Worm (Caenorhabditis elegans) whole organism, early embryonic: Measurements from ENCODE around the gene C35B1.4.

ENCODE experiments used
- B0310.2 ChIP-seq: sonication (generic microtip); optimal IDR thresholded peaks from 2 replicates; lab custom pipeline; 2016; ENCODE audit warnings: mild to moderate bottlenecking, missing genetic modification characterization, missing compliant biosample characterization
- aly-1 ChIP-seq: sonication (generic microtip); optimal IDR thresholded peaks from 2 replicates; lab custom pipeline; 2016; ENCODE audit warnings: missing genetic modification characterization, missing compliant biosample characterization
- ama-1 ChIP-seq: fragments of 150-350 bp; optimal IDR thresholded peaks from 2 replicates; lab custom pipeline; 2014
- ceh-13 ChIP-seq: fragments of 200-800 bp; sonication (Bioruptor generic); optimal IDR thresholded peaks from 2 replicates; lab custom pipeline; 2018; ENCODE audit warnings: mild to moderate bottlenecking, missing genetic modification characterization, missing compliant biosample characterization
- ceh-36 ChIP-seq: sonication (generic microtip); optimal IDR thresholded peaks from 2 replicates; lab custom pipeline; 2016; ENCODE audit warnings: missing genetic modification characterization, inconsistent platforms, missing compliant biosample characterization
- ets-7 ChIP-seq: sonication (generic microtip); optimal IDR thresholded peaks from 2 replicates; lab custom pipeline; 2016; ENCODE audit warnings: missing genotype, missing genetic modification characterization, missing compliant biosample characterization
- flt-1 ChIP-seq: fragments of 200-800 bp; sonication (Bioruptor generic); IDR thresholded peaks from 2 replicates; pipeline ENCODE4 v1.3.6; 2022; ENCODE audit warnings: missing genetic modification characterization, missing compliant biosample characterization
- hnd-1 ChIP-seq: sonication (generic microtip); optimal IDR thresholded peaks from 2 replicates; lab custom pipeline; 2016; ENCODE audit warnings: missing genetic modification characterization, missing compliant biosample characterization
- scrt-1 ChIP-seq: fragments of 200-800 bp; sonication (Bioruptor generic); IDR thresholded peaks from 2 replicates; pipeline ENCODE4 v1.3.6; 2022; ENCODE audit warnings: missing genetic modification characterization, missing compliant biosample characterization
- tbx-11 ChIP-seq: fragments of 200-800 bp; sonication (Bioruptor generic); IDR thresholded peaks from 2 replicates; pipeline ENCODE4 v1.3.6; 2022; ENCODE audit warnings: missing genetic modification characterization, missing compliant biosample characterization
- tbx-37 ChIP-seq: fragments of 200-800 bp; sonication (Bioruptor generic); conservative IDR thresholded peaks from 2 replicates; pipeline ENCODE4 v1.3.6; 2022; ENCODE audit warnings: missing genetic modification reagents, missing genetic modification characterization, missing compliant biosample characterization
- tra-4 ChIP-seq: sonication (generic microtip); optimal IDR thresholded peaks from 2 replicates; lab custom pipeline; 2017; ENCODE audit warnings: missing genetic modification characterization, missing compliant biosample characterization

DNA sequence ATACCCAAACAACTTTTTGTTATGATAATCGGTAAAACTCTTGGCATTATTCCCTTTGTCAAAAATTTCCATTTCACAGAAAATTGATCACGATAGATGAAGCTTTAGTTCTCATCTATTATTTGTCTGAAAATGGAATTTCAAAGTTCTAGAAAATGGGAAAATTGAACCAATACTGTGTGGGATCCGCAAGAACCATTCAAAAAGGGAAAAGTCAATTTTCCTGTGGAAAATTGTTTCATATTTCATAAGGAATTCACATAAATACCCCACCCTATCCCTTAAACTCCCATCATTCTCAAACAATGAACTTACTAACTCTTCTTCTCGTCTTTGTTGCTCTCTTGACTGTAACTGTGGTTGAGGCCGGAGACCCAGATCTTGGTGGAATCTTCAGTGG, 1.2 kb downstream of the C35B1.4 start, which contains the start of the genes C35B1.9 and C35B1.3:
- TF ChIP-seq ama-1 (lab: Kevin White, UChicago) (no peak), scrt-1 (GFP tag; lab: Robert Waterston, UW) (no peak), B0310.2 (tag; lab: Kevin White, UChicago) (no peak), ets-7 (no peak), aly-1 (tag; lab: Kevin White, UChicago) (no peak), tbx-37 (GFP tag; lab: Robert Waterston, UW) (no peak), tra-4 (tag; lab: Kevin White, UChicago) (no peak), flt-1 (GFP tag; lab: Robert Waterston, UW) (no peak), ceh-36 (tag; lab: Kevin White, UChicago) (no peak), ceh-13 (GFP tag; lab: Kevin White, UChicago) (no peak), hnd-1 (tag; lab: Kevin White, UChicago) (no peak), tbx-11 (no peak)
